Fruit fly (Drosophila melanogaster) whole organism, embryonic: ENCODE data around the gene gro.

Experiments
- Antp ChIP-seq: fragments of 200-800 bp; sonication (Bioruptor generic); optimal IDR thresholded peaks from 3 replicates; lab custom pipeline; 2016; ENCODE audit warnings: missing biosample characterization, missing genetic modification characterization
- BEAF-32 ChIP-seq: fragments of 200-800 bp; sonication (Bioruptor generic); optimal IDR thresholded peaks from 3 replicates; lab custom pipeline; 2017; ENCODE audit warnings: missing biosample characterization, missing genetic modification characterization, mild to moderate bottlenecking, moderate library complexity, missing genetic modification reagents
- CG10321 ChIP-seq: fragments of 200-800 bp; sonication (Bioruptor generic); IDR thresholded peaks from 2 replicates; pipeline ENCODE4 v1.3.6; 2022; ENCODE audit warnings: missing biosample characterization, missing genetic modification characterization
- CG1529 ChIP-seq: fragments of 200-800 bp; sonication (Bioruptor generic); optimal IDR thresholded peaks from 3 replicates; lab custom pipeline; 2018; ENCODE audit warnings: missing biosample characterization, missing genetic modification characterization
- CG17359 ChIP-seq: fragments of 200-800 bp; sonication (Bioruptor generic); optimal IDR thresholded peaks from 3 replicates; lab custom pipeline; 2018; ENCODE audit warnings: missing biosample characterization, mild to moderate bottlenecking, missing genetic modification characterization, moderate library complexity
- CG17385 ChIP-seq: fragments of 200-800 bp; sonication (Bioruptor generic); optimal IDR thresholded peaks from 3 replicates; lab custom pipeline; 2018; ENCODE audit warnings: missing biosample characterization, mild to moderate bottlenecking, missing genetic modification characterization
- CG18619 ChIP-seq: fragments of 200-800 bp; sonication (Bioruptor generic); optimal IDR thresholded peaks from 3 replicates; lab custom pipeline; 2017; ENCODE audit warnings: missing biosample characterization, mild to moderate bottlenecking, missing genetic modification characterization
- CG2116 ChIP-seq: fragments of 200-800 bp; sonication (Bioruptor generic); optimal IDR thresholded peaks from 3 replicates; lab custom pipeline; 2018; ENCODE audit warnings: missing biosample characterization, mild to moderate bottlenecking, missing genetic modification characterization
- CG32767 ChIP-seq: fragments of 200-800 bp; sonication (Bioruptor generic); IDR thresholded peaks from 2 replicates; pipeline ENCODE4 v1.3.6; 2022; ENCODE audit warnings: missing biosample characterization, missing genetic modification characterization
- CG32772 ChIP-seq: fragments of 200-800 bp; sonication (Bioruptor generic); IDR thresholded peaks from 2 replicates; pipeline ENCODE4 v1.3.6; 2022; ENCODE audit warnings: missing biosample characterization, missing genetic modification characterization
- CG33557 ChIP-seq: fragments of 200-800 bp; sonication (Bioruptor generic); optimal IDR thresholded peaks from 2 replicates; lab custom pipeline; 2019; ENCODE audit warnings: missing biosample characterization, mild to moderate bottlenecking, missing genetic modification characterization, moderate library complexity
- CG6272 ChIP-seq: fragments of 200-800 bp; sonication (Bioruptor generic); IDR thresholded peaks from 2 replicates; pipeline ENCODE4 v1.3.6; 2022; ENCODE audit warnings: missing biosample characterization, missing genetic modification characterization
- CG6791 ChIP-seq: fragments of 200-800 bp; sonication (Bioruptor generic); IDR thresholded peaks from 3 replicates; pipeline ENCODE4 v1.3.6; 2022; ENCODE audit warnings: missing biosample characterization, missing genetic modification characterization; ENCODE audit not compliant: partially characterized antibody
- CG6813 ChIP-seq: fragments of 200-800 bp; sonication (Bioruptor generic); optimal IDR thresholded peaks from 2 replicates; lab custom pipeline; 2017; ENCODE audit warnings: missing biosample characterization, missing genetic modification characterization, mild to moderate bottlenecking, moderate library complexity, missing genetic modification reagents
- CG7928 ChIP-seq: fragments of 200-800 bp; sonication (Bioruptor generic); optimal IDR thresholded peaks from 2 replicates; lab custom pipeline; 2017; ENCODE audit warnings: missing biosample characterization, mild to moderate bottlenecking, missing genetic modification characterization
- CG7987 ChIP-seq: fragments of 200-800 bp; sonication (Bioruptor generic); optimal IDR thresholded peaks from 2 replicates; lab custom pipeline; 2018; ENCODE audit warnings: missing biosample characterization, mild to moderate bottlenecking, missing genetic modification characterization, moderate library complexity
- CG8944 ChIP-seq: fragments of 200-800 bp; sonication (Bioruptor generic); optimal IDR thresholded peaks from 3 replicates; lab custom pipeline; 2016; ENCODE audit warnings: missing biosample characterization, missing genetic modification characterization
- CG9609 ChIP-seq: fragments of 200-800 bp; sonication (Bioruptor generic); optimal IDR thresholded peaks from 3 replicates; lab custom pipeline; 2016; ENCODE audit warnings: missing biosample characterization, missing genetic modification characterization
- CoRest ChIP-seq: fragments of 200-800 bp; sonication (Bioruptor generic); optimal IDR thresholded peaks from 3 replicates; lab custom pipeline; 2018; ENCODE audit warnings: missing biosample characterization, mild to moderate bottlenecking, missing genetic modification characterization, moderate library complexity
- D19B ChIP-seq: fragments of 200-800 bp; sonication (Bioruptor generic); optimal IDR thresholded peaks from 2 replicates; lab custom pipeline; 2017; ENCODE audit warnings: missing biosample characterization, mild to moderate bottlenecking, missing genetic modification characterization
- Deaf1 ChIP-seq: fragments of 200-800 bp; optimal IDR thresholded peaks from 3 replicates; lab custom pipeline; 2019; ENCODE audit warnings: missing biosample characterization, mild to moderate bottlenecking, missing genetic modification characterization, moderate library complexity
- Dip3 ChIP-seq: fragments of 200-800 bp; sonication (Bioruptor generic); optimal IDR thresholded peaks from 3 replicates; lab custom pipeline; 2016; ENCODE audit warnings: missing biosample characterization, missing genetic modification characterization
- Dp ChIP-seq: fragments of 200-800 bp; sonication (Bioruptor generic); optimal IDR thresholded peaks from 2 replicates; lab custom pipeline; 2018; ENCODE audit warnings: missing biosample characterization, mild to moderate bottlenecking, missing genetic modification characterization, moderate library complexity
- HLH3B ChIP-seq: fragments of 200-800 bp; sonication (Bioruptor generic); IDR thresholded peaks from 2 replicates; pipeline ENCODE4 v1.3.6; 2022; ENCODE audit warnings: missing biosample characterization, missing genetic modification characterization
- HmgZ ChIP-seq: fragments of 200-800 bp; sonication (Bioruptor generic); optimal IDR thresholded peaks from 2 replicates; lab custom pipeline; 2018; ENCODE audit warnings: missing biosample characterization, mild to moderate bottlenecking, missing genetic modification characterization
- Jarid2 ChIP-seq: fragments of 200-800 bp; sonication (Bioruptor generic); optimal IDR thresholded peaks from 3 replicates; lab custom pipeline; 2017; ENCODE audit warnings: mild to moderate bottlenecking, missing biosample characterization, missing genetic modification reagents, missing genetic modification characterization
- Lhr ChIP-seq: fragments of 200-800 bp; sonication (Bioruptor generic); optimal IDR thresholded peaks from 3 replicates; lab custom pipeline; 2017; ENCODE audit warnings: mild to moderate bottlenecking, missing biosample characterization, missing genetic modification reagents, missing genetic modification characterization
- NC2β ChIP-seq: fragments of 200-800 bp; sonication (Bioruptor generic); optimal IDR thresholded peaks from 2 replicates; lab custom pipeline; 2016; ENCODE audit warnings: missing biosample characterization, missing genetic modification characterization
- Ravus ChIP-seq: fragments of 200-800 bp; sonication (Bioruptor generic); IDR thresholded peaks from 2 replicates; pipeline ENCODE4 v1.3.6; 2022; ENCODE audit warnings: missing biosample characterization, missing genetic modification characterization
- amos ChIP-seq: fragments of 200-800 bp; sonication (Bioruptor generic); IDR thresholded peaks from 2 replicates; pipeline ENCODE4 v1.3.6; 2022; ENCODE audit warnings: missing biosample characterization, missing genetic modification characterization; ENCODE audit not compliant: partially characterized antibody
- ase ChIP-seq: fragments of 200-800 bp; sonication (Bioruptor generic); IDR thresholded peaks from 3 replicates; pipeline ENCODE4 v1.3.6; 2022; ENCODE audit warnings: missing biosample characterization, missing genetic modification characterization
- az2 ChIP-seq: fragments of 200-800 bp; sonication (Bioruptor generic); optimal IDR thresholded peaks from 3 replicates; lab custom pipeline; 2016; ENCODE audit warnings: missing biosample characterization, missing genetic modification characterization
- crc ChIP-seq: fragments of 200-800 bp; sonication (Bioruptor generic); optimal IDR thresholded peaks from 2 replicates; lab custom pipeline; 2016; ENCODE audit warnings: missing biosample characterization, missing genetic modification characterization
- dm ChIP-seq: fragments of 200-800 bp; sonication (Bioruptor generic); optimal IDR thresholded peaks from 3 replicates; lab custom pipeline; 2016; ENCODE audit warnings: missing biosample characterization, missing genetic modification characterization
- ftz-f1 ChIP-seq: fragments of 200-800 bp; sonication (Bioruptor generic); optimal IDR thresholded peaks from 2 replicates; lab custom pipeline; 2016; ENCODE audit warnings: missing biosample characterization, missing genetic modification characterization
- gro ChIP-seq: fragments of 200-800 bp; sonication (Bioruptor generic); optimal IDR thresholded peaks from 2 replicates; lab custom pipeline; 2016; ENCODE audit warnings: missing biosample characterization, missing genetic modification characterization
- her ChIP-seq: fragments of 200-800 bp; sonication (Bioruptor generic); optimal IDR thresholded peaks from 2 replicates; lab custom pipeline; 2016; ENCODE audit warnings: missing biosample characterization, missing genetic modification characterization
- ind ChIP-seq: fragments of 200-800 bp; sonication (Bioruptor generic); optimal IDR thresholded peaks from 3 replicates; lab custom pipeline; 2016; ENCODE audit warnings: missing biosample characterization, missing genetic modification characterization
- kni ChIP-seq: fragments of 200-800 bp; sonication (Bioruptor generic); optimal IDR thresholded peaks from 3 replicates; lab custom pipeline; 2017; ENCODE audit warnings: mild to moderate bottlenecking, missing biosample characterization, missing genetic modification reagents, missing genetic modification characterization
- onecut ChIP-seq: fragments of 200-800 bp; sonication (Bioruptor generic); IDR thresholded peaks from 2 replicates; pipeline ENCODE4 v1.3.6; 2022; ENCODE audit warnings: missing biosample characterization, missing genetic modification characterization
- ranshi ChIP-seq: fragments of 200-800 bp; sonication (Bioruptor generic); IDR thresholded peaks from 2 replicates; pipeline ENCODE4 v1.3.6; 2022; ENCODE audit warnings: missing biosample characterization, missing genetic modification characterization
- sens ChIP-seq: fragments of 200-800 bp; sonication (Bioruptor generic); peaks from one replicate; lab custom pipeline; 2016; ENCODE audit warnings: missing biosample characterization, missing genetic modification characterization
- sim ChIP-seq: fragments of 200-800 bp; sonication (Bioruptor generic); IDR thresholded peaks from 2 replicates; pipeline ENCODE4 v1.3.6; 2022; ENCODE audit warnings: missing biosample characterization, missing genetic modification characterization
- stwl ChIP-seq: fragments of 200-800 bp; sonication (Bioruptor generic); optimal IDR thresholded peaks from 3 replicates; lab custom pipeline; 2018; ENCODE audit warnings: missing biosample characterization, mild to moderate bottlenecking, missing genetic modification characterization, moderate library complexity
- sug ChIP-seq: fragments of 200-800 bp; optimal IDR thresholded peaks from 2 replicates; lab custom pipeline; 2019; ENCODE audit warnings: missing biosample characterization, mild to moderate bottlenecking, missing genetic modification characterization, moderate library complexity
- toy ChIP-seq: fragments of 200-800 bp; sonication (Bioruptor generic); IDR thresholded peaks from 2 replicates; pipeline ENCODE4 v1.3.6; 2022; ENCODE audit warnings: missing biosample characterization, missing genetic modification characterization
- ttk ChIP-seq: fragments of 200-800 bp; sonication (Bioruptor generic); IDR thresholded peaks from 2 replicates; pipeline ENCODE4 v2.1.2; 2022; ENCODE audit warnings: missing biosample characterization, missing genetic modification characterization
- yki ChIP-seq: fragments of >200 bp; optimal IDR thresholded peaks from 3 replicates; lab custom pipeline; 2018

gro gene

DNA sequence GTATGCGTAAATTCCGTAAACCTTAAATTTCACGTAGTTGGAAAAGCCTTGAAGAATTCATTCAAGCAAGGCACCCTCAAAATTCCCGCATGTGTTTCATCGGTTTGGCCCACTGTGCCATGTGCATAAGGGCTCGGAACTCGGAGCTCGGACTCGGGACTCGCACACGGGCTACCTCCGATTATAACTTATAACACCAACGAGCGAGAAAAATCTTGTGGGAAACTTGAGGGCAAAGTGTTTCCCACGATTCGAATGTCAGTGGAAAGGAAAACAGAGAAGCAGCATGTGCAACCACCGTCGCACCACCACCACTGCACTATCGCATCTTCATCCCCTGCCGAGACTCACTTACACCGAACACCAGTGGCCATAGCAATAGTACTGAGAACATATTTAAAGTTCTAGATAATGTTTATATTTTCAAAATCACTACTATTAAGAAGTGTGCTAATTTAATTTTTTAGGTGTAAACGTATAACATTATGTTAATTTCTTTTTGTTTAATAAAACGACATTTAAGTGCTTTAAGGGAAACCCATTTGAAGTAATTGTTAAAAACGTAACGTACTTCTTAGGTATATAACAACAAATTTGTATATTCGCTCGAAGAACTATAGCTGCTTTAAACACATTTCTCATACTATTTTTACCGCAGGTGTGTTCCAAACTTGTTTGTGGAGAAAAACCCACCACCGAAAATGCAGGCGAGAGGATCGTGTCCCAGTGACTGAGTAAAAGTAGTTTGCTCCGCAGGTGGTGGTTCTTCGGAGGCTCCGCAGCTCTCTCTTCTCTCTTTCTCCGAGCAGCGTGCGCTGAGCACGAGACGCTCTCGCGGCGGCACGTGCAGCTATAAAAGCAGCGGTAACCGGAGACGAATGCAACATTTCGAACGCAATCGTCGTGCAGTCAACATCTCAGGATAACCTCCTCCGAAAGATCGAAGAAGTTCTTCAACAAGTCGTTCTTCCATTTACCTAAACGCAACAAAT, 5.1 kb upstream of the gro start (continued):
- TF ChIP-seq amos (peak; percentile 23; the same call in 1 of the 2 replicates), Dp (GFP tag; lab: Kevin White, UChicago) (no peak), CG6813 (GFP tag; lab: Kevin White, UChicago) (peak; percentile 84), ranshi (peak; percentile 39; the same call in 1 of the 2 replicates), ase (no peak; the same call in 2 of the 3 replicates), gro (GFP tag; lab: Kevin White, UChicago) (no peak), Dip3 (GFP tag; lab: Kevin White, UChicago) (no peak), onecut (GFP tag; lab: Robert Waterston, UW) (peak; percentile 83), BEAF-32 (GFP tag; lab: Kevin White, UChicago) (peak; percentile 2), CG6272 (GFP tag; lab: Robert Waterston, UW) (no peak), az2 (GFP tag; lab: Kevin White, UChicago) (peak; percentile 88), crc (peak; percentile 52), CG10321 (GFP tag; lab: Robert Waterston, UW) (no peak), stwl (tag; lab: Kevin White, UChicago) (no peak), D19B (GFP tag; lab: Kevin White, UChicago) (no peak), ftz-f1 (no peak), yki (lab: Kevin White, UChicago) (peak; percentile 87), CG17385 (GFP tag; lab: Kevin White, UChicago) (peak; percentile 87), her (GFP tag; lab: Kevin White, UChicago) (peak; percentile 26), CoRest (tag; lab: Kevin White, UChicago) (peak; percentile 96), CG9609 (peak; percentile 60), ttk (GFP tag; lab: Robert Waterston, UW) (peak; percentile 45; the same call in 1 of the 2 replicates), sens (GFP tag; lab: Kevin White, UChicago) (peak; percentile 99), CG2116 (GFP tag; lab: Kevin White, UChicago) (peak; percentile 70), toy (GFP tag; lab: Robert Waterston, UW) (no peak), HLH3B (GFP tag; lab: Robert Waterston, UW) (peak; percentile 62), CG1529 (GFP tag; lab: Kevin White, UChicago) (peak; percentile 96), CG32767 (GFP tag; lab: Robert Waterston, UW) (peak; percentile 55; the same call in 1 of the 2 replicates), dm (GFP tag; lab: Kevin White, UChicago) (peak; percentile 64), CG18619 (GFP tag; lab: Kevin White, UChicago) (peak; percentile 84), ind (GFP tag; lab: Kevin White, UChicago) (peak; percentile 55), sug (tag; lab: Kevin White, UChicago) (peak; percentile 52), HmgZ (tag; lab: Kevin White, UChicago) (peak; percentile 49), CG8944 (GFP tag; lab: Kevin White, UChicago) (peak; percentile 44), CG33557 (GFP tag; lab: Kevin White, UChicago) (peak; percentile 100), CG32772 (GFP tag; lab: Robert Waterston, UW) (peak; percentile 61), Jarid2 (GFP tag; lab: Kevin White, UChicago) (peak; percentile 63), Lhr (GFP tag; lab: Kevin White, UChicago) (peak; percentile 86), Antp (GFP tag; lab: Kevin White, UChicago) (peak; percentile 34), Ravus (GFP tag; lab: Robert Waterston, UW) (no peak), CG6791 (GFP tag; lab: Robert Waterston, UW) (peak; percentile 67; the same call in 2 of the 3 replicates), Deaf1 (tag; lab: Kevin White, UChicago) (peak; percentile 70), CG7987 (GFP tag; lab: Kevin White, UChicago) (peak; percentile 31), NC2β (peak; percentile 71), sim (GFP tag; lab: Robert Waterston, UW) (0 out of 2 replicates have a peak, but pooled peaks have one; percentile 53), kni (GFP tag; lab: Kevin White, UChicago) (peak; percentile 97), CG7928 (no peak), CG17359 (tag; lab: Kevin White, UChicago) (peak; percentile 88)
